Worm (Caenorhabditis elegans) whole organism, L1 larva: Measurements from ENCODE around the gene sfxn-1.5.

Source experiments
- blmp-1 ChIP-seq: fragments of 150-350 bp; optimal IDR thresholded peaks from 2 replicates; lab custom pipeline; 2014; ENCODE audit warnings: missing biosample characterization, missing genetic modification characterization
- ceh-88 ChIP-seq: fragments of 200-800 bp; sonication (Bioruptor generic); IDR thresholded peaks from 2 replicates; pipeline ENCODE4 v1.3.6; 2022; ENCODE audit warnings: missing genetic modification characterization, missing compliant biosample characterization
- efl-1 ChIP-seq, 4 experiments: fragments of 150-350 bp; optimal IDR thresholded peaks in 3 of 4; peaks in 1 of 4; 1 replicate in 1 of 4; 2 replicates in 3 of 4; lab custom pipeline; 2014; ENCODE audit warnings: missing biosample characterization in 2 of 4, missing genetic modification characterization in 2 of 4, missing genetic modification reagents in 2 of 4
- nhr-237 ChIP-seq: fragments of 150-350 bp; optimal IDR thresholded peaks from 2 replicates; lab custom pipeline; 2014; ENCODE audit warnings: missing biosample characterization, missing genetic modification characterization
- pqm-1 ChIP-seq: sonication (generic microtip); optimal IDR thresholded peaks from 3 replicates; lab custom pipeline; 2017; ENCODE audit warnings: missing biosample characterization, missing genetic modification characterization
- rnt-1 ChIP-seq: sonication (generic microtip); optimal IDR thresholded peaks from 2 replicates; lab custom pipeline; 2016; ENCODE audit warnings: mild to moderate bottlenecking, missing genetic modification characterization, moderate library complexity, missing compliant biosample characterization
- tbx-2 ChIP-seq: sonication (generic microtip); optimal IDR thresholded peaks from 2 replicates; lab custom pipeline; 2016; ENCODE audit warnings: missing genetic modification characterization, missing compliant biosample characterization

The sfxn-1.5 gene

DNA sequence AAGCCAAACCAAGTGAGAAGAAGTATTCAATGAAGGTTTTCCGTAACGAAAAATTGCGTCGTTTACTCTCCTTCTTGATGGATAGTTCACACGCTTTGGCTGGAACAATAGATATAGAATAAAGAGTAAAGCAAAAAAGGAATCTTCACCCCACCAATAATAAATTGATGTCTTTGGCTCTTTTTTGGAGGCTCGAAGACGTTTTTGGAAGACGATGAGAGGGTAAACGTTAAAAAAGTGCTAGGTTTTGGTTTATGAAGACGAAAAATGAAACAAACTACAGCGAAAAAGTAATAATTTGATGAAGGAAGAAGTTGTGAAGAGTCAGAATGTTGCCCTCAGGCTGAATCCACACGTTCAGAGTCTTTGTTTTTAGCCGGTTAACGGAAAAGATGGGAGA, 39.5 kb downstream of the sfxn-1.5 start, which contains the start of gene sto-3:
sto-3 (minus strand) TSS at position 101 of the 400 bp plus-strand sequence.
- TF ChIP-seq pqm-1 (tag; lab: Kevin White, UChicago) = no peak
- no peak for TF ChIP-seq rnt-1 (tag; lab: Kevin White, UChicago)
- TF ChIP-seq ceh-88 (GFP tag; lab: Robert Waterston, UW) = no peak
- no peak for TF ChIP-seq tbx-2 (tag; lab: Kevin White, UChicago)
- TF ChIP-seq blmp-1 = no peak

DNA sequence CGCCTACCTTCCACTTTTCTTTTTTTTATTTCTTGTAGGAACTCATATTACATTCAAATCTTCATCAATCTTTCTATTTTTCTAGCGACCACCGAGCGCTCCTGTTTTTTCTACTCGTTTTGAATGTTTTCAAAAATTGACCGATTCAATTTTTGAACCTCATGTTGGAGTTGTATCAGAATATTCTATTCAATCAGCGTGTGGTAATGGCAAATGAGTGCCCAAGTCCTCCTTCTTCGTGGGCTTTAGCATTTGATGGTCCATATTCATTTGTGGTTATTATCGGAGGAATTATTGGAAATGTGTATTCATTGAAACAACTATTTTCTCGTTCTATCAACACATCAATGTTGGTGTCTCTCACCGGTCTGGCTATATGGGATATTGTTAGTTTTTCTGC, 44.1 kb downstream of the sfxn-1.5 start, which contains the start of gene F52D10.4:
F52D10.4 (plus strand) TSS at position 84 of the 400 bp plus-strand sequence.
- TF ChIP-seq nhr-237 (tag; lab: Kevin White, UChicago) (no peak), efl-1 (optimal IDR thresholded peaks at IDR 0.05; lab: Kevin White, UChicago) (no peak), efl-1 (GFP tag; optimal IDR thresholded peaks at IDR 0.05 in 1 of 2; lab: Kevin White, UChicago) (peak in 1 of 2 experiments; percentile 57)
